Fruit fly (Drosophila melanogaster) Kc167 (cell line): Measurements from ENCODE around the gene CG13933.

Source experiments
- Sin3A ChIP-seq: fragments of >200 bp; optimal IDR thresholded peaks from 2 replicates; lab custom pipeline; 2018; ENCODE audit warnings: missing external identifiers
- h ChIP-seq: fragments of >200 bp; optimal IDR thresholded peaks from 3 replicates; lab custom pipeline; 2018; ENCODE audit warnings: missing external identifiers
- psq ChIP-seq: fragments of >200 bp; optimal IDR thresholded peaks from 2 replicates; lab custom pipeline; 2017; ENCODE audit warnings: missing external identifiers

- TF ChIP-seq h (lab: Kevin White, UChicago) = no peak
- TF ChIP-seq psq (lab: Kevin White, UChicago) = no peak
- no peak for TF ChIP-seq Sin3A (lab: Kevin White, UChicago)
Measured at dm6 chr3L:1745432-1745831, 29.5 kb downstream of the CG13933 start.
